Worm (Caenorhabditis elegans) whole organism, L1 larva: ENCODE measurements around the gene txt-3.

ENCODE experiments used
- C04F5.9 ChIP-seq: sonication (generic microtip); optimal IDR thresholded peaks from 2 replicates; lab custom pipeline; 2016; ENCODE audit warnings: missing genetic modification characterization, missing compliant biosample characterization
- aha-1 ChIP-seq: fragments of 150-350 bp; optimal IDR thresholded peaks from 2 replicates; lab custom pipeline; 2014; ENCODE audit warnings: missing biosample characterization, missing genetic modification characterization
- alr-1 ChIP-seq: fragments of 200-800 bp; sonication (Bioruptor generic); optimal IDR thresholded peaks from 2 replicates; lab custom pipeline; 2018; ENCODE audit warnings: borderline replicate concordance, mild to moderate bottlenecking, missing genetic modification characterization, missing compliant biosample characterization
- ceh-82 ChIP-seq, 3 experiments: fragments of 150-350 bp in 1 of 3; sonication (generic microtip) in 2 of 3; optimal IDR thresholded peaks; 2 replicates each; lab custom pipeline; 2014 to 2017; ENCODE audit warnings: missing biosample characterization in 3 of 3, missing genetic modification characterization in 3 of 3
- fkh-8 ChIP-seq: sonication (generic microtip); optimal IDR thresholded peaks from 2 replicates; lab custom pipeline; 2016; ENCODE audit warnings: mild to moderate bottlenecking, missing genetic modification characterization, missing compliant biosample characterization
- grh-1 ChIP-seq: fragments of 200-800 bp; sonication (Bioruptor generic); IDR thresholded peaks from 2 replicates; pipeline ENCODE4 v1.3.6; 2022; ENCODE audit warnings: missing genetic modification reagents, missing genetic modification characterization, missing compliant biosample characterization
- hpl-2 ChIP-seq: fragments of 150-350 bp; optimal IDR thresholded peaks from 2 replicates; lab custom pipeline; 2014; ENCODE audit warnings: missing biosample characterization, missing genetic modification reagents, missing genetic modification characterization
- lsy-2 ChIP-seq, 2 experiments: fragments of 150-350 bp; optimal IDR thresholded peaks; 2 replicates each; lab custom pipeline; 2014; ENCODE audit warnings: missing biosample characterization in 2 of 2, missing genetic modification characterization in 2 of 2
- rnt-1 ChIP-seq: sonication (generic microtip); optimal IDR thresholded peaks from 2 replicates; lab custom pipeline; 2016; ENCODE audit warnings: mild to moderate bottlenecking, missing genetic modification characterization, moderate library complexity, missing compliant biosample characterization

DNA sequence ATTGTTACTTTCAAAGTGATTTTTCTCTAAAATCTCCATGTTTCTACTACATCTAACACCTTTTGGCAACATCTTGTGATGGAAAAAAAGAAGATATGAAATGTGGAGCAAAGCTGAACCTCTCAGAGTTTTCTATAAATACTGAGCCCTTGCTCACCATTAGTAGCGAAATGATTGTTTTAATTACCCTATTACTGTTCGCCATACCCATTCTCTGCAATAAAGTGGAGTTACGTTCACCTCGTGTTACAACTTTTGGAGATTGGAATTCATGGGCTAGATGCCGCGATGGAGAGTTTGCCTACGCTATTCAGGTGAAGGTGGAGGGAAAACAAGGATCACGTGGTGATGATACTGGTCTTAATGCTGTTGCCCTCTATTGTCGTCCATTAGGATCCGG lies at the start of gene txt-3:
- TF ChIP-seq rnt-1 (tag; lab: Kevin White, UChicago) (no peak), lsy-2 (tag; optimal IDR thresholded peaks at IDR 0.05; lab: Kevin White, UChicago) (no peak), grh-1 (GFP tag; lab: Robert Waterston, UW) (no peak), aha-1 (tag; lab: Kevin White, UChicago) (no peak), C04F5.9 (no peak), hpl-2 (no peak), alr-1 (tag; lab: Kevin White, UChicago) (no peak), fkh-8 (tag; lab: Kevin White, UChicago) (no peak), ceh-82 (tag; optimal IDR thresholded peaks at IDR 0.05; lab: Kevin White, UChicago) (no peak)
